Fruit fly (Drosophila melanogaster) whole organism, prepupa: ENCODE measurements around the gene tbc.

Experiments used
- Blimp-1 ChIP-seq: fragments of 200-800 bp; sonication (Bioruptor generic); optimal IDR thresholded peaks from 3 replicates; lab custom pipeline; 2017; ENCODE audit warnings: missing biosample characterization, missing genetic modification characterization, mild to moderate bottlenecking, moderate library complexity, missing genetic modification reagents
- CG10669 ChIP-seq: fragments of 200-800 bp; sonication (Bioruptor generic); optimal IDR thresholded peaks from 3 replicates; lab custom pipeline; 2018; ENCODE audit warnings: missing biosample characterization, mild to moderate bottlenecking, missing genetic modification characterization, moderate library complexity
- CG11762 ChIP-seq: fragments of 200-800 bp; sonication (Bioruptor generic); optimal IDR thresholded peaks from 3 replicates; lab custom pipeline; 2016; ENCODE audit warnings: missing biosample characterization, missing genetic modification characterization; ENCODE audit not compliant: insufficient read depth
- CG15336 ChIP-seq: fragments of 200-800 bp; sonication (Bioruptor generic); IDR thresholded peaks from 2 replicates; pipeline ENCODE4 v1.3.6; 2022; ENCODE audit warnings: missing biosample characterization, missing genetic modification characterization
- CG3032 ChIP-seq: fragments of 200-800 bp; optimal IDR thresholded peaks from 2 replicates; lab custom pipeline; 2019; ENCODE audit warnings: missing biosample characterization, mild to moderate bottlenecking, missing genetic modification characterization, moderate library complexity
- CG31627 ChIP-seq: fragments of 200-800 bp; sonication (Bioruptor generic); optimal IDR thresholded peaks from 3 replicates; lab custom pipeline; 2016; ENCODE audit warnings: missing biosample characterization, missing genetic modification characterization
- CG32006 ChIP-seq: fragments of 200-800 bp; sonication (Bioruptor generic); optimal IDR thresholded peaks from 3 replicates; lab custom pipeline; 2017; ENCODE audit warnings: missing biosample characterization, mild to moderate bottlenecking, missing genetic modification characterization
- CG34406 ChIP-seq: fragments of 200-800 bp; sonication (Bioruptor generic); optimal IDR thresholded peaks from 3 replicates; lab custom pipeline; 2016; ENCODE audit warnings: missing biosample characterization, missing genetic modification characterization
- CG4318 ChIP-seq: fragments of 200-800 bp; sonication (Bioruptor generic); optimal IDR thresholded peaks from 3 replicates; lab custom pipeline; 2017; ENCODE audit warnings: missing biosample characterization, mild to moderate bottlenecking, missing genetic modification characterization
- CG6163 ChIP-seq: fragments of 200-800 bp; sonication (Bioruptor generic); IDR thresholded peaks from 3 replicates; pipeline ENCODE4 v1.3.6; 2022; ENCODE audit warnings: missing biosample characterization, missing genetic modification characterization
- CG6276 ChIP-seq: fragments of 200-800 bp; sonication (Bioruptor generic); optimal IDR thresholded peaks from 2 replicates; lab custom pipeline; 2017; ENCODE audit warnings: missing biosample characterization, mild to moderate bottlenecking, missing genetic modification characterization
- CG6792 ChIP-seq: fragments of 200-800 bp; sonication (Bioruptor generic); optimal IDR thresholded peaks from 3 replicates; lab custom pipeline; 2016; ENCODE audit warnings: missing biosample characterization, missing genetic modification characterization
- CG6808 ChIP-seq: fragments of 200-800 bp; sonication (Bioruptor generic); optimal IDR thresholded peaks from 3 replicates; lab custom pipeline; 2017; ENCODE audit warnings: missing biosample characterization, missing genetic modification characterization, mild to moderate bottlenecking, moderate library complexity, missing genetic modification reagents
- CG7368 ChIP-seq: fragments of 200-800 bp; sonication (Bioruptor generic); optimal IDR thresholded peaks from 3 replicates; lab custom pipeline; 2016; ENCODE audit warnings: missing biosample characterization, missing genetic modification characterization
- CG8119 ChIP-seq: fragments of 200-800 bp; sonication (Bioruptor generic); IDR thresholded peaks from 3 replicates; pipeline ENCODE4 v1.3.6; 2022; ENCODE audit warnings: missing biosample characterization, missing genetic modification characterization
- CG8319 ChIP-seq: fragments of 200-800 bp; sonication (Bioruptor generic); optimal IDR thresholded peaks from 3 replicates; lab custom pipeline; 2016; ENCODE audit warnings: missing biosample characterization, missing genetic modification characterization
- Eip75B ChIP-seq: fragments of 200-800 bp; sonication (Bioruptor generic); optimal IDR thresholded peaks from 3 replicates; lab custom pipeline; 2016; ENCODE audit warnings: missing biosample characterization, missing genetic modification characterization
- Eip78C ChIP-seq: fragments of 200-800 bp; sonication (Bioruptor generic); peaks from one replicate; lab custom pipeline; 2016; ENCODE audit warnings: missing biosample characterization, missing genetic modification characterization
- Eip93F ChIP-seq: fragments of 200-800 bp; sonication (Bioruptor generic); optimal IDR thresholded peaks from 2 replicates; lab custom pipeline; 2016; ENCODE audit warnings: missing biosample characterization, mild to moderate bottlenecking, missing genetic modification characterization
- Ets21C ChIP-seq: fragments of 200-800 bp; sonication (Bioruptor generic); optimal IDR thresholded peaks from 3 replicates; lab custom pipeline; 2016; ENCODE audit warnings: missing biosample characterization, missing genetic modification characterization
- Ets96B ChIP-seq: fragments of 200-800 bp; optimal IDR thresholded peaks from 2 replicates; lab custom pipeline; 2019; ENCODE audit warnings: missing biosample characterization, mild to moderate bottlenecking, missing genetic modification characterization, moderate library complexity
- Gug ChIP-seq: fragments of 200-800 bp; sonication (Bioruptor generic); IDR thresholded peaks from 2 replicates; pipeline ENCODE4 v1.3.6; 2022; ENCODE audit warnings: missing biosample characterization, missing genetic modification characterization
- Hr39 ChIP-seq: fragments of 200-800 bp; sonication (Bioruptor generic); optimal IDR thresholded peaks from 2 replicates; lab custom pipeline; 2016; ENCODE audit warnings: missing biosample characterization, missing genetic modification characterization
- Hr4 ChIP-seq: fragments of 200-800 bp; sonication (Bioruptor generic); optimal IDR thresholded peaks from 3 replicates; lab custom pipeline; 2016; ENCODE audit warnings: missing biosample characterization, missing genetic modification characterization
- Lpt ChIP-seq: fragments of 200-800 bp; sonication (Bioruptor generic); optimal IDR thresholded peaks from 3 replicates; lab custom pipeline; 2016; ENCODE audit warnings: missing biosample characterization, missing genetic modification characterization
- Met ChIP-seq: fragments of 200-800 bp; sonication (Bioruptor generic); optimal IDR thresholded peaks from 3 replicates; lab custom pipeline; 2016; ENCODE audit warnings: missing biosample characterization, missing genetic modification characterization
- OdsH ChIP-seq: fragments of 200-800 bp; sonication (Bioruptor generic); optimal IDR thresholded peaks from 3 replicates; lab custom pipeline; 2016; ENCODE audit warnings: missing biosample characterization, missing genetic modification characterization
- Sox102F ChIP-seq: fragments of 200-800 bp; sonication (Bioruptor generic); optimal IDR thresholded peaks from 2 replicates; lab custom pipeline; 2016; ENCODE audit warnings: missing biosample characterization, mild to moderate bottlenecking, missing genetic modification characterization
- achi ChIP-seq: fragments of 200-800 bp; sonication (Bioruptor generic); optimal IDR thresholded peaks from 3 replicates; lab custom pipeline; 2016; ENCODE audit warnings: missing biosample characterization, missing genetic modification characterization
- acj6 ChIP-seq: fragments of 200-800 bp; sonication (Bioruptor generic); optimal IDR thresholded peaks from 3 replicates; lab custom pipeline; 2016; ENCODE audit warnings: missing biosample characterization, missing genetic modification characterization
- cyc ChIP-seq: fragments of 200-800 bp; sonication (Bioruptor generic); optimal IDR thresholded peaks from 3 replicates; lab custom pipeline; 2016; ENCODE audit warnings: missing biosample characterization, missing genetic modification characterization
- dac ChIP-seq: fragments of 200-800 bp; sonication (Bioruptor generic); optimal IDR thresholded peaks from 2 replicates; lab custom pipeline; 2017; ENCODE audit warnings: missing biosample characterization, mild to moderate bottlenecking, missing genetic modification characterization
- dsx ChIP-seq: fragments of 200-800 bp; optimal IDR thresholded peaks from 3 replicates; lab custom pipeline; 2019; ENCODE audit warnings: missing biosample characterization, mild to moderate bottlenecking, missing genetic modification characterization, moderate library complexity; ENCODE audit not compliant: poor library complexity, severe bottlenecking
- esn ChIP-seq: fragments of 200-800 bp; sonication (Bioruptor generic); optimal IDR thresholded peaks from 2 replicates; lab custom pipeline; 2016; ENCODE audit warnings: missing biosample characterization, mild to moderate bottlenecking, missing genetic modification characterization, moderate library complexity
- fd59A ChIP-seq: fragments of 200-800 bp; sonication (Bioruptor generic); optimal IDR thresholded peaks from 2 replicates; lab custom pipeline; 2017; ENCODE audit warnings: missing biosample characterization, mild to moderate bottlenecking, missing genetic modification characterization, missing genetic modification reagents
- fd85E ChIP-seq: fragments of 200-800 bp; sonication (Bioruptor generic); optimal IDR thresholded peaks from 3 replicates; lab custom pipeline; 2016; ENCODE audit warnings: missing biosample characterization, missing genetic modification characterization
- lz ChIP-seq: fragments of 200-800 bp; sonication (Bioruptor generic); optimal IDR thresholded peaks from 3 replicates; lab custom pipeline; 2016; ENCODE audit warnings: missing biosample characterization, missing genetic modification characterization
- net ChIP-seq: fragments of 200-800 bp; sonication (Bioruptor generic); optimal IDR thresholded peaks from 3 replicates; lab custom pipeline; 2016; ENCODE audit warnings: missing biosample characterization, missing genetic modification characterization
- pdm3 ChIP-seq: fragments of 200-800 bp; sonication (Bioruptor generic); optimal IDR thresholded peaks from 3 replicates; lab custom pipeline; 2016; ENCODE audit warnings: missing biosample characterization, missing genetic modification characterization
- salr ChIP-seq, 2 experiments: fragments of 200-800 bp; sonication (Bioruptor generic); optimal IDR thresholded peaks; 3 replicates each; lab custom pipeline; 2016 to 2018; ENCODE audit warnings: missing biosample characterization in 2 of 2, missing genetic modification characterization in 2 of 2, mild to moderate bottlenecking in 1 of 2
- ss ChIP-seq, 2 experiments: fragments of 200-800 bp; sonication (Bioruptor generic); optimal IDR thresholded peaks; 2 replicates in 1 of 2; 3 replicates in 1 of 2; lab custom pipeline; 2017 to 2018; ENCODE audit warnings: mild to moderate bottlenecking in 2 of 2, missing biosample characterization in 2 of 2, missing genetic modification characterization in 2 of 2, moderate library complexity in 1 of 2
- topi ChIP-seq: fragments of 200-800 bp; sonication (Bioruptor generic); optimal IDR thresholded peaks from 3 replicates; lab custom pipeline; 2016; ENCODE audit warnings: missing biosample characterization, missing genetic modification characterization
- vri ChIP-seq: fragments of 200-800 bp; sonication (Bioruptor generic); optimal IDR thresholded peaks from 3 replicates; lab custom pipeline; 2016; ENCODE audit warnings: missing biosample characterization, mild to moderate bottlenecking, missing genetic modification characterization

Gene tbc

DNA sequence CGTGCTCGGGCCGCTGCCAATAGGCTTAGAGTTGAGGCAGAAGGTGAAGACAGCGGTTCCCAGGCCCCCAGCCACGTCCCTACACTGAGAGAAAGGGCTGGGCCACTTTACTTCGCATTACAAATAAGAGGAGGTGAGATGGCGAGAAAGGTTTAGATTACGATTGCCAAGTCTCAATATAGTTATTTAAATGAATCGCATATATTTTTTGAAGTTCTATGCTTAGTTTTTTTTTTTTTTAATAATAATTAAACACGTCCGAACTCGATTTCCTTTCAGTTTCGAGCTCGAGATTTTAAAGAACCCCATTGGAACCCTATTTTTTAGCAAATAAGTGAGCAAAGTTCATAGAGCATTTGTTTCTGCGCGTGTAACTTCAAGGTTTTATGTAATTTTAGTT lies 58.7 kb downstream of the tbc start (continued):
- TF ChIP-seq topi (peak; percentile 59), achi (GFP tag; lab: Kevin White, UChicago) (peak; percentile 49), Hr4 (GFP tag; lab: Kevin White, UChicago) (peak; percentile 48), Lpt (peak; percentile 39), lz (peak; percentile 46), salr (GFP tag; optimal IDR thresholded peaks at IDR 0.05; lab: Kevin White, UChicago) (peak in 1 of 2 experiments; percentile 31), CG4318 (GFP tag; lab: Kevin White, UChicago) (peak; percentile 17), esn (GFP tag; lab: Kevin White, UChicago) (peak; percentile 61), Eip93F (GFP tag; lab: Kevin White, UChicago) (no peak), Sox102F (GFP tag; lab: Kevin White, UChicago) (peak; percentile 47), vri (no peak), Eip78C (GFP tag; lab: Kevin White, UChicago) (peak; percentile 91), dsx (GFP tag; lab: Kevin White, UChicago) (no peak), Hr39 (GFP tag; lab: Kevin White, UChicago) (peak; percentile 57), CG8119 (GFP tag; lab: Robert Waterston, UW) (peak; percentile 55; the same call in 1 of the 3 replicates), OdsH (GFP tag; lab: Kevin White, UChicago) (peak; percentile 65), CG32006 (GFP tag; lab: Kevin White, UChicago) (peak; percentile 61), Ets21C (peak; percentile 13), CG11762 (GFP tag; lab: Kevin White, UChicago) (peak; percentile 47), CG10669 (GFP tag; lab: Kevin White, UChicago) (peak; percentile 36), CG6276 (peak; percentile 28), CG6792 (GFP tag; lab: Kevin White, UChicago) (peak; percentile 28), CG31627 (GFP tag; lab: Kevin White, UChicago) (peak; percentile 48), CG7368 (peak; percentile 17), Met (GFP tag; lab: Kevin White, UChicago) (peak; percentile 31), fd59A (GFP tag; lab: Kevin White, UChicago) (no peak)

DNA sequence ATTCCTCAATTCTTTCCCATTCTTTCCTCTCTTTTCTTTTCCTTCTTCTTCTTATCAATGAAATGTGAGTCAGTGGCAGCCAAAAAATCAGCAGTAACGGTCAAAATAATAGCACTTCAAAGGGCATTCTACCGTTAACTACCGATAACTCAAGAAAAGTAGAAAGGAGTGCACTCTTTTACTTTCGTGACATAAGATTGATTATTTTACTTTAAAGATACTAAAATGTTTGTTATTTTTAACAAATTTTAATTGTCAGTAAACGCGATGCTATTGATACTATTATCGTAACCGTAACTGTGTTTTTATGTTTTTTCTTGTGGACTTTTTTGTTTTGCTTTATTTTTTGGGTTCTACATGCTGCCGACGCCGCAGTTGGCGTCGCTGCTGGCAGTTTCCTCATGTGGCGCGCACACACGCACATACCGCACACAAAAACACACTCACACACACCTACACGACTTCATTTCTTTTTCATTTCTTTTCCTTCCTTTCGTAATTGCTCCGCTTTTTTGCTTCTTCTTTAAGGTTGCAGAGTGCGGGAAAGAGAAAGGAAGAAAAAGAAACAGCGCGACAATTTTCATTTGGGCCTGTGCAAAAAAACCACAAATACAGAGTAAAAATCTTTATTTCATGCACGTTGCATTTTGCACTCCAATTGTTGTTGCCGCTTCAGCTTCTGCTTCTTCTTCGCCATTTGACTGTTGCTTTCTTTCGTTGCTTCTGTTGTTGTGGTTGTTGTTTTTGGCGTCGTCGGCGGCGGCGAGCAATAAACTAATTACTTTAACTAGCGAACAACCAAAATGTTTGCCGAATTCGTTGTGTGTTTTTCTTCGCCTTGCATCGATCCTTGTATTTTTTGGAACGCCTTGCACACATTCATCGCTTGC lies 60.6 kb downstream of the tbc start:
- TF ChIP-seq CG6276 (peak; percentile 15), pdm3 (GFP tag; lab: Kevin White, UChicago) (peak; percentile 40), OdsH (GFP tag; lab: Kevin White, UChicago) (peak; percentile 14), CG34406 (GFP tag; lab: Kevin White, UChicago) (peak; percentile 12), CG8319 (no peak), CG6163 (peak; percentile 57; the same call in 2 of the 3 replicates), cyc (GFP tag; lab: Kevin White, UChicago) (peak; percentile 66), dac (GFP tag; lab: Kevin White, UChicago) (no peak), salr (GFP tag; optimal IDR thresholded peaks at IDR 0.05; lab: Kevin White, UChicago) (no peak), Hr39 (GFP tag; lab: Kevin White, UChicago) (peak; percentile 68), lz (peak; percentile 64), Eip93F (GFP tag; lab: Kevin White, UChicago) (peak; percentile 32), acj6 (GFP tag; lab: Kevin White, UChicago) (peak; percentile 2), CG3032 (no peak), Gug (GFP tag; lab: Robert Waterston, UW) (no peak), achi (GFP tag; lab: Kevin White, UChicago) (peak; percentile 11), topi (peak; percentile 77), Ets21C (peak; percentile 55), net (GFP tag; lab: Kevin White, UChicago) (peak; percentile 4), ss (GFP tag; optimal IDR thresholded peaks at IDR 0.05; lab: Kevin White, UChicago) (peak; percentile 19 to 26), fd59A (GFP tag; lab: Kevin White, UChicago) (no peak), Blimp-1 (peak; percentile 23), Met (GFP tag; lab: Kevin White, UChicago) (peak; percentile 81), fd85E (GFP tag; lab: Kevin White, UChicago) (no peak), CG6792 (GFP tag; lab: Kevin White, UChicago) (peak; percentile 20), Hr4 (GFP tag; lab: Kevin White, UChicago) (no peak), CG4318 (GFP tag; lab: Kevin White, UChicago) (no peak), Sox102F (GFP tag; lab: Kevin White, UChicago) (peak; percentile 76), CG8119 (GFP tag; lab: Robert Waterston, UW) (peak; percentile 39; the same call in 2 of the 3 replicates), Lpt (no peak), Eip75B (peak; percentile 20), Ets96B (tag; lab: Kevin White, UChicago) (no peak), esn (GFP tag; lab: Kevin White, UChicago) (peak; percentile 79), CG15336 (peak; percentile 40; the same call in 1 of the 2 replicates), dsx (GFP tag; lab: Kevin White, UChicago) (no peak), CG7368 (no peak), CG6808 (GFP tag; lab: Kevin White, UChicago) (peak; percentile 30)
